Worm (Caenorhabditis elegans) whole organism, L1 larva: ENCODE results near the gene nhr-223.

ENCODE experiments used
- egl-27 ChIP-seq, 2 experiments: fragments of 150-350 bp in 1 of 2; sonication (generic microtip); optimal IDR thresholded peaks; 3 replicates each; lab custom pipeline; 2017 to 2018; ENCODE audit warnings: missing biosample characterization in 2 of 2, missing genetic modification characterization in 2 of 2, missing genetic modification reagents in 2 of 2
- fkh-10 ChIP-seq: sonication (generic microtip); optimal IDR thresholded peaks from 2 replicates; lab custom pipeline; 2017; ENCODE audit warnings: missing biosample characterization, missing genetic modification reagents, missing genetic modification characterization
- fos-1 ChIP-seq: fragments of 150-350 bp; optimal IDR thresholded peaks from 2 replicates; lab custom pipeline; 2014; ENCODE audit warnings: missing biosample characterization, missing genetic modification characterization
- pag-3 ChIP-seq: sonication (generic microtip); optimal IDR thresholded peaks from 2 replicates; lab custom pipeline; 2017; ENCODE audit warnings: missing genetic modification characterization, mild to moderate bottlenecking, missing compliant biosample characterization, antibody characterized with exemption, borderline replicate concordance; ENCODE audit not compliant: insufficient read depth
- skn-1 ChIP-seq: fragments of 150-350 bp; optimal IDR thresholded peaks from 2 replicates; lab custom pipeline; 2014; ENCODE audit warnings: missing biosample characterization, missing genetic modification characterization
- unc-130 ChIP-seq: fragments of 150-350 bp; optimal IDR thresholded peaks from 2 replicates; lab custom pipeline; 2017; ENCODE audit warnings: missing biosample characterization, missing genetic modification characterization, inconsistent platforms
- ztf-11 ChIP-seq, 2 experiments: sonication (generic microtip); optimal IDR thresholded peaks; 2 replicates each; lab custom pipeline; 2016 to 2017; ENCODE audit warnings: missing genetic modification characterization in 2 of 2, missing biosample characterization in 1 of 2, missing compliant biosample characterization in 1 of 2
- ztf-4 ChIP-seq: fragments of 150-350 bp; optimal IDR thresholded peaks from 2 replicates; lab custom pipeline; 2014; ENCODE audit warnings: missing biosample characterization, missing genetic modification characterization

DNA sequence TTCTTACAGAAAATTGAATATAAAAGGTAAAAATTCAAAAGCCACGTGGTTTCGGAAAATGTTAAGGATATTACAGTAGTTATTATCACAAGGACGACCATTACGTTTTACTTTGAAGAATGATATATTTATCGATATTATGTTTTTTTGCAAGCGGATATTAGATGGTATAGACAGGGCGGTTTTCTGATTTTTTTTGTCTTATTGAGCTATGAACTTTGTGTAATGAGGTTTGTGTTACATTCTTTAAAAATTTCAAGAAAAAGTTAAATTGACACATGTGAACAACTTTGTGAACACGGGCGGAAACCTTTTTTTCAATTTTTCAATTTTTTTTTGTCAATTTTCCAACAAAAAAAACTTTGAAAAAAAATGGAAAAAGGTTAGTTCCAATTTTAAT lies 28.7 kb downstream of the nhr-223 start, which contains the start of gene srbc-50:
- no peak for TF ChIP-seq egl-27 (tag; optimal IDR thresholded peaks at IDR 0.05; lab: Kevin White, UChicago)
- TF ChIP-seq ztf-4 (tag; lab: Kevin White, UChicago): no peak
- TF ChIP-seq ztf-11 (tag; optimal IDR thresholded peaks at IDR 0.05; lab: Kevin White, UChicago): no peak
- no peak for TF ChIP-seq fos-1 (tag; lab: Kevin White, UChicago)
- TF ChIP-seq unc-130 (tag; lab: Kevin White, UChicago): no peak
- TF ChIP-seq skn-1 (tag; lab: Kevin White, UChicago): no peak
- no peak for TF ChIP-seq fkh-10 (GFP tag; lab: Kevin White, UChicago)
- TF ChIP-seq pag-3: no peak
